Worm (Caenorhabditis elegans): ENCODE data around the gene Y62H9A.1.

- no peak for TF ChIP-seq ztf-4 (tag; optimal IDR thresholded peaks at IDR 0.05)
- TF ChIP-seq unc-39 (tag; optimal IDR thresholded peaks at IDR 0.05) = no peak
- TF ChIP-seq nhr-237 (tag; optimal IDR thresholded peaks at IDR 0.05) = no peak
- TF ChIP-seq nhr-77 (tag; optimal IDR thresholded peaks at IDR 0.05) = no peak
- no peak for TF ChIP-seq ceh-16 (tag; optimal IDR thresholded peaks at IDR 0.05)
- no peak for TF ChIP-seq nhr-28 (tag; optimal IDR thresholded peaks at IDR 0.05)
- TF ChIP-seq skn-1 (tag; optimal IDR thresholded peaks at IDR 0.05) = no peak
- no peak for TF ChIP-seq mdl-1 (tag; optimal IDR thresholded peaks at IDR 0.05)
- no peak for TF ChIP-seq daf-12 (tag; optimal IDR thresholded peaks at IDR 0.05)
- TF ChIP-seq fkh-2 (tag; optimal IDR thresholded peaks at IDR 0.05) = no peak
- TF ChIP-seq nhr-11 (tag; optimal IDR thresholded peaks at IDR 0.05) = no peak
- TF ChIP-seq elt-1 (tag; optimal IDR thresholded peaks at IDR 0.05) = no peak
- no peak for TF ChIP-seq jun-1 (tag; optimal IDR thresholded peaks at IDR 0.05)
- no peak for TF ChIP-seq lsy-12 (tag; optimal IDR thresholded peaks at IDR 0.05)
These were observed 20.4 kb upstream of the Y62H9A.1 start, which contains the start of gene F54F7.8 for ce11 chrX:11854903-11855302.
